Worm (Caenorhabditis elegans): ENCODE measurements around the gene glb-2.

- no peak for TF ChIP-seq dao-5 (tag; optimal IDR thresholded peaks at IDR 0.05)
- no peak for TF ChIP-seq him-1 (tag; optimal IDR thresholded peaks at IDR 0.05)
Observed at ce11 chrIV:7285839-7286238, 22.8 kb upstream of the glb-2 start, which contains the start of gene C06E4.8.

Measured in whole organism, L4/young adult.